Worm (Caenorhabditis elegans): ENCODE data around the gene dmsr-15.

DNA sequence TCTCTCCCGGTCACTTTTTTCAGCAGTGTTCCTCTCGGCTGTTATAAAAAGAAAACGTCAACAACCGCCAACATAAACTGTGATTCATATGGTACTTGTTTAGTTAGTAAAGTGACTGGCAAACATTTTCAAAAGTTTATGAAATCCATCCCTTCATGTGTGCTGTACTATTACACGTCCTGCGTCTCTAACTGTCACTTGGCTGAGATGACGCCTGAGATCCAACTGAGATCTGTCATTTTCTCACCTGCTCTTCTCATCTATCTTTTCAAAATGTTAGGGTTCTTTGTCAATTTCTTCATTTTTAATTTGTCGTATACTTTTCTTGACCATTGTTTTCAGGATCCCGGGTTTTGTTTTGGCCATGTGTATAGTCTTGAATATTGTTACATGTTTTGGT lies 46.0 kb upstream of the dmsr-15 start:
- TF ChIP-seq rec-8 (tag; optimal IDR thresholded peaks at IDR 0.05): no peak
- no peak for TF ChIP-seq dox-1 (GFP tag; IDR thresholded peaks at IDR 0.05)
- no peak for TF ChIP-seq snpc-4 (GFP tag; optimal IDR thresholded peaks at IDR 0.05)
- TF ChIP-seq snpc-4 (tag; optimal IDR thresholded peaks at IDR 0.05): no peak
- no peak for TF ChIP-seq madf-6 (GFP tag; IDR thresholded peaks at IDR 0.05)
- TF ChIP-seq let-607 (tag; optimal IDR thresholded peaks at IDR 0.05): no peak
- TF ChIP-seq lag-1 (GFP tag; IDR thresholded peaks at IDR 0.05): no peak
- TF ChIP-seq gei-17 (GFP tag; optimal IDR thresholded peaks at IDR 0.05): no peak
- TF ChIP-seq pha-4 (tag; optimal IDR thresholded peaks at IDR 0.05): no peak
- no peak for TF ChIP-seq ceh-27 (GFP tag; optimal IDR thresholded peaks at IDR 0.05)
- TF ChIP-seq B0035.1 (tag; optimal IDR thresholded peaks at IDR 0.05): no peak
- no peak for TF ChIP-seq attf-6 (GFP tag; IDR thresholded peaks at IDR 0.05)
- no peak for TF ChIP-seq ceh-40 (GFP tag; IDR thresholded peaks at IDR 0.05)
- TF ChIP-seq nfya-1 (tag; optimal IDR thresholded peaks at IDR 0.05; ENCODE audit: borderline replicate concordance, insufficient read depth): no peak
